Worm (Caenorhabditis elegans): ENCODE data around the gene Y22D7AR.14.
"Not testable (repeated sequence)": the region's sequence is repeated elsewhere in the genome, so short reads cannot be mapped to it uniquely, and the experiment has no call there.

ce11 chrIII:1707218-1707617, 17.4 kb upstream of the Y22D7AR.14 start:
- TF ChIP-seq cog-1 (tag; optimal IDR thresholded peaks at IDR 0.05); T22C8.4 (GFP tag; IDR thresholded peaks at IDR 0.05); klf-2 (GFP tag; conservative IDR thresholded peaks at IDR 0.05): not testable (repeated sequence)
